Worm (Caenorhabditis elegans): ENCODE measurements around the gene T05A8.7.

T05A8.7 gene

DNA sequence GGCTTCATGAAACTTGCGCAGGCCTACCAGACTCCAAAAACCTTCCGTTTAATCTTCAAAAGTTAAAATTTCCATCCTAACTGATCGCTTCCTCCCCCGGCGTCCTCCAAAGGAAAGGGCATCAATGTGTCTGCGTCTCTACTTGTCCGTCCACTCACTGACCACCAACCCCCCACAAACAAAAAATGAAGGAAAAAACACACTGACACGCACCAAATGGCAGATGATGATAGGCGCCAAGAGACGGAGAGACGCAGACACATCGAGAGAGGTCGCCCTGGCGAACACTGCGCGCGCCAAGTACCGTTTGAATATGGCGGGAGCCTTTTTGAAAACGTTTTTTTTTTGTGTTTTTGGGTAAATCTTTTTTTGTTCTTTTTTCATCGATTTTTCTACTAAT is 7.4 kb downstream of the T05A8.7 start (continued):
- TF ChIP-seq nhr-85 (tag): peak; percentile 53
- peak in 2 of 3 experiments; percentile 12 to 21 for TF ChIP-seq dpl-1 (GFP tag; optimal IDR thresholded peaks at IDR 0.05)
- peak; percentile 44 for TF ChIP-seq nhr-71 (tag; optimal IDR thresholded peaks at IDR 0.05)
- no peak for TF ChIP-seq hpl-2 (GFP tag; optimal IDR thresholded peaks at IDR 0.05)
- no peak for TF ChIP-seq lir-3 (tag; optimal IDR thresholded peaks at IDR 0.05; ENCODE audit: poor library complexity)
- TF ChIP-seq jun-1 (tag; optimal IDR thresholded peaks at IDR 0.05): no peak

DNA sequence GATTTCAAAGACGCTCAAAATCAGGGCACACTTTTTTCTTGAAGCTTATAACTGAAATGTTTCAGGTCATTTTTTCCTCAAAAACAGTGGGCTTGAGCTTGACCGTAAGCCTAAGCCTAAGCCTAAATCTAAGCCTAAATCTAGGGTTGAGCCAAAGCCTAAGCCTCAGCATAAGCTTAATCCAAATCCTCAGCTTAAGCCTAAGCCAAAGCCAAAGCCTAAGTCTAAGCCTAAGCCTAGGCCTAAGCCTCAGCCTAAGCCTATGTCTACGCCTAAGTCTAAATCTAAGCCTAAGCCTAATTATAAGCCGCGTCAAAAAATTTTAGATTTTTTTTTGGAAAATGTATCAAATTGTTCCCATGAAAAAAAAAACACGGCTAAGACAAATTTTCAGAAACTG is 7.9 kb downstream of the T05A8.7 start:
- TF ChIP-seq aha-1 (tag; optimal IDR thresholded peaks at IDR 0.05) (no peak), fos-1 (tag; optimal IDR thresholded peaks at IDR 0.05) (no peak), lin-39 (tag; optimal IDR thresholded peaks at IDR 0.05) (no peak), unc-86 (tag; optimal IDR thresholded peaks at IDR 0.05) (no peak), ceh-63 (GFP tag; optimal IDR thresholded peaks at IDR 0.05) (no peak), unc-98 (GFP tag; IDR thresholded peaks at IDR 0.05) (no peak), mep-1 (tag; optimal IDR thresholded peaks at IDR 0.05) (no peak), nhr-19 (GFP tag; conservative IDR thresholded peaks at IDR 0.05) (no peak), hlh-17 (GFP tag; optimal IDR thresholded peaks at IDR 0.05; ENCODE audit: borderline replicate concordance) (no peak), F16B12.6 (tag; optimal IDR thresholded peaks at IDR 0.05) (no peak), nhr-12 (tag; optimal IDR thresholded peaks at IDR 0.05) (no peak), swsn-7 (tag; optimal IDR thresholded peaks at IDR 0.05) (no peak), pqm-1 (tag; optimal IDR thresholded peaks at IDR 0.05) (no peak), tlp-1 (tag; optimal IDR thresholded peaks at IDR 0.05) (no peak)

DNA sequence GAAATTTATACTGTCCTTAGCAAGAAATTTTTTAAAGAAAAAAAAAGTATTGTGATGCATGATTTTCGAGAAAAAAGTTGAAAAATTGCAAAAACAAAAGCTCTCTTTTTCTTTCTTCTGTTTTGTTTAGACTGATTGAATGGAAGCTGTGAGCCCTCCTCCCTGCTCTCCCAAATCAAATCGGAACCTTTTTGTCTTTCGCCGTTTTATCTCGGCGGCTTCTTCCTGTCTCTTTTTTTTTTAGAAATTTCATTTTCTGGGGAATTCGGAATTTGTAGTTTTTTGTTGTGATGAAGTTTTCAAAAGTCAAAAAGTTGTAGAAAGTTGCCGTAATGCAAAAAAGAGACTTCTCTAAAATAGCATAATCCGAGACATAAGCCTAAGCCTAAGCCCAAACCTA is 11.5 kb downstream of the T05A8.7 start:
- no peak for TF ChIP-seq ceh-8 (GFP tag; optimal IDR thresholded peaks at IDR 0.05)
- peak; percentile 34 for TF ChIP-seq lin-14 (GFP tag; optimal IDR thresholded peaks at IDR 0.05)
- TF ChIP-seq fkh-10 (GFP tag; optimal IDR thresholded peaks at IDR 0.05): peak; percentile 63

DNA sequence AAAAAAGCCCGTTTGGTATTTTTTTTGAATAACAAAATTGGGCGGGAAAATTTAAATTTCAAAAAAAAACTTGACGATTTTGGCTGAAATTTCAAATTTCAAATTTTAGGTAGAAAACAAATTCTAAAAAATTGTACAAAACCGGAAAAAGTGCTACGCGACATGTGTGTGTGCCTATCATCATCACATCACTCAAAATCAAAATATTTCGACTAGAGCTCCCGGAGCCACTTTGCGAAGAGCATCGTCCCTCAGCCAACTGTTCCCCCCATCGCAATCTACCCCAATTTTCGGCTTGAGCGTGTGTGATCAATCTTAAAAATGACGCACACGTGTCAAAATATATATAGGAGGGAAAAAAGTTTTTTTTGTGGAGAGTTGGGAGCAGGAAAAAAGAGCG is 15.4 kb downstream of the T05A8.7 start:
- no peak for TF ChIP-seq C34B4.2 (tag; optimal IDR thresholded peaks at IDR 0.05)
- peak; percentile 0 for TF ChIP-seq nhr-71 (tag; optimal IDR thresholded peaks at IDR 0.05)
- peak; percentile 33 for TF ChIP-seq lin-14 (GFP tag; optimal IDR thresholded peaks at IDR 0.05)
- TF ChIP-seq rnt-1 (tag; optimal IDR thresholded peaks at IDR 0.05): peak; percentile 43

DNA sequence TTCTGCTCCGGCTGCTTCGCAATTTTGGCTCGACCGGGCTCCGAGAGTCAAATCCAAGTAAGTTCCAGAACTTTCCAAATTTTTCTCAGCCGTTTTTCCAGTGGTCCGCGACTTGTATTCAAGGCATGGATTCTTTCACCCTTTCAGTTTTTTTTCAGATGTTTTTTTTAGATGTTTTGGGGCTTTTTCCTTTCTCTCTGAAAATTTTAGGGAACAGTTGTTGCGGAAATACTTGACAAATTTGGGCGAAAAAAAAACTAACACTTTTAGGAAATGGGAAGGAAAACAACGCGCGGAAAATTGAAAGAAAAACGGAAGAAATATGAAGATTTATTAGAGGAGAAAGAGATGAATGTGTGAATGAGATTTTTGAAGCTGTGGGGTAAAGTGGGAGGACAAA is 16.6 kb downstream of the T05A8.7 start, which contains the start of the genes T05A8.11 and nep-2:
Gene T05A8.11 (minus strand): TSS at position 101 of the 400 bp plus-strand sequence.
Gene nep-2 (minus strand): TSS at position 192 of the 400 bp plus-strand sequence.
- TF ChIP-seq nhr-85 (tag): no peak
- no peak for TF ChIP-seq grh-1 (GFP tag; IDR thresholded peaks at IDR 0.05)
- no peak for TF ChIP-seq isw-1 (GFP tag; IDR thresholded peaks at IDR 0.05)
- TF ChIP-seq aly-2 (tag; optimal IDR thresholded peaks at IDR 0.05): no peak
- TF ChIP-seq nhr-90 (tag; optimal IDR thresholded peaks at IDR 0.05; ENCODE audit: poor library complexity): no peak
- no peak for TF ChIP-seq hpl-2 (GFP tag; optimal IDR thresholded peaks at IDR 0.05)

DNA sequence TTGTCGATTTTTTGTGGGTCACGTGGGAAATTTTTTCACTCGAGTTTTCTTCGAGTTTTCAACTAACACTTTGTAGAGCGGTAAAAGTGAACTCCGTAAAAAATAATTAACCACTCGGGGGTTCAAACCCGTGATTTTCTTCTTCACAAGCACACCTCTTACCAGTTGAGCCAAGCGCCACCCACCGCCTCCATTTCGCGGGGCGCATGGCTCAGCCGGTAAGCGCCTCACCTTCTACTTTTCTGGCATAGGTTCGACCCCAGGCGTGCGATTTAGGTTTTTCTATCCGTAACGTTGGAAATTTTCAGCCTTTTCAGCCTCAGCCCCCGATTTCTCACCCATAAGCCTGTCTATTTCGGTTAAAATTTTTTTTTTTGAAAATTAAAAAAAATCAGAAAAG is 20.2 kb downstream of the T05A8.7 start:
- TF ChIP-seq ceh-8 (GFP tag; optimal IDR thresholded peaks at IDR 0.05) (no peak), snu-23 (GFP tag; optimal IDR thresholded peaks at IDR 0.05) (no peak), zip-4 (GFP tag; optimal IDR thresholded peaks at IDR 0.05) (no peak), C34B4.2 (tag; optimal IDR thresholded peaks at IDR 0.05) (no peak), ceh-82 (tag; optimal IDR thresholded peaks at IDR 0.05) (no peak), nhr-85 (tag) (no peak), ama-1 (optimal IDR thresholded peaks at IDR 0.05) (no peak), sup-37 (GFP tag; optimal IDR thresholded peaks at IDR 0.05) (no peak), unc-62 (GFP tag; optimal IDR thresholded peaks at IDR 0.05) (no peak), elt-2 (tag; optimal IDR thresholded peaks at IDR 0.05) (no peak), fkh-8 (tag; optimal IDR thresholded peaks at IDR 0.05) (no peak), nhr-12 (tag; optimal IDR thresholded peaks at IDR 0.05) (no peak), pqm-1 (tag; optimal IDR thresholded peaks at IDR 0.05) (no peak), zag-1 (tag; optimal IDR thresholded peaks at IDR 0.05) (no peak), alr-1 (tag; optimal IDR thresholded peaks at IDR 0.05; ENCODE audit: borderline replicate concordance) (no peak), unc-30 (tag; optimal IDR thresholded peaks at IDR 0.05) (no peak), C16A3.4 (tag; optimal IDR thresholded peaks at IDR 0.05) (no peak), ztf-11 (tag; optimal IDR thresholded peaks at IDR 0.05) (no peak), ets-5 (GFP tag; IDR thresholded peaks at IDR 0.05) (no peak), dpl-1 (GFP tag; optimal IDR thresholded peaks at IDR 0.05) (no peak)

Measured in whole organism, L1 larva.